Fruit fly (Drosophila melanogaster): ENCODE data around the gene CG2211.

The CG2211 gene

DNA sequence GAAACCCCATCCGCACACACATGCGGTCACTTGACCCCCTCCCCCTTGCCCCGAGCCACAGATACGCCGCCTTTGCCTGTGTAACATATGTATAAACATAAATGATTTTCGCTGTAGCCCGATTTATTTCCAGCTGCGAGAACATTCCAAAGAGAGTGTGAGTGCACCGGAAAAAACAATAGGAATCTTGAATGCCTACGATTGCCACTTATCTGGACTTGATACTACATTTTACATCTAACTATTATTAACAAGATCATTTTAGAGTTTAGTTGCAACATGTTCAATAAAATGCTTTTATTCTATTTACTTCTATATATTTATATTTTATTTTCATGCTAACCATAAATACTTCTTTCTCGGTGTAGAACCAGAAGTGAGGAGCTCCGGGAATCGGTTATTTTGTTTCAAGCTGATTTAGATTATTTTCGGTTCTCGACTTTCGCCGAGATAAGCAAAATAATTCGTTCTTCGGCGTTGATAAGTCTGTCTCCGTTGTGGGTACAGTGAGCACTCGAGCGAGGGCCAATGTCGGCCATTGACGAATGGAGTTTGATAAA, 35.0 kb downstream of the CG2211 start (continued):
- TF ChIP-seq Deaf1 (tag; optimal IDR thresholded peaks at IDR 0.05): peak; percentile 68
- no peak for TF ChIP-seq Sry-δ (GFP tag; optimal IDR thresholded peaks at IDR 0.05)
- peak; percentile 88 for TF ChIP-seq CG11504 (tag; optimal IDR thresholded peaks at IDR 0.05)
- TF ChIP-seq shn (GFP tag; optimal IDR thresholded peaks at IDR 0.05): no peak
- TF ChIP-seq Mad (GFP tag; optimal IDR thresholded peaks at IDR 0.05): peak; percentile 25
- TF ChIP-seq CG1024 (GFP tag; IDR thresholded peaks at IDR 0.05): 0 out of 2 replicates have a peak, but pooled peaks have one; percentile 16
- TF ChIP-seq slou (GFP tag; optimal IDR thresholded peaks at IDR 0.05): no peak
- TF ChIP-seq run (tag; optimal IDR thresholded peaks at IDR 0.05): peak; percentile 60
- TF ChIP-seq Ets97D (GFP tag; optimal IDR thresholded peaks at IDR 0.05): peak; percentile 19
- peak; percentile 60 for TF ChIP-seq CG12104 (GFP tag; optimal IDR thresholded peaks at IDR 0.05)
- no peak for TF ChIP-seq pzg (GFP tag; optimal IDR thresholded peaks at IDR 0.05)
- TF ChIP-seq hth (optimal IDR thresholded peaks at IDR 0.05): no peak
- TF ChIP-seq tll (GFP tag; optimal IDR thresholded peaks at IDR 0.05): no peak
- TF ChIP-seq CG15269 (tag; optimal IDR thresholded peaks at IDR 0.05): peak; percentile 78
- TF ChIP-seq z (GFP tag; IDR thresholded peaks at IDR 0.05): no peak
- TF ChIP-seq ranshi (GFP tag; IDR thresholded peaks at IDR 0.05): peak; percentile 78; the same call in 1 of the 2 replicates
- TF ChIP-seq grn (GFP tag; optimal IDR thresholded peaks at IDR 0.05): peak; percentile 80
- TF ChIP-seq pnt (GFP tag; optimal IDR thresholded peaks at IDR 0.05): peak; percentile 2
- peak; percentile 32 for TF ChIP-seq CG31365 (tag; optimal IDR thresholded peaks at IDR 0.05)
- peak in 1 of 2 experiments; percentile 70 for TF ChIP-seq Hr78 (GFP tag; optimal IDR thresholded peaks at IDR 0.05)
- no peak for TF ChIP-seq HLHmδ (GFP tag; optimal IDR thresholded peaks at IDR 0.05)
- TF ChIP-seq CG2202 (tag; optimal IDR thresholded peaks at IDR 0.05): peak; percentile 71
- no peak for TF ChIP-seq gro (GFP tag; optimal IDR thresholded peaks at IDR 0.05)
- TF ChIP-seq CG2875 (GFP tag; optimal IDR thresholded peaks at IDR 0.05): peak; percentile 81
- TF ChIP-seq seq (GFP tag; IDR thresholded peaks at IDR 0.05): peak; percentile 52; the same call in 1 of the 2 replicates
- no peak for TF ChIP-seq ato (GFP tag; IDR thresholded peaks at IDR 0.05; ENCODE audit: partially characterized antibody)
- no peak for TF ChIP-seq Bgb (GFP tag; IDR thresholded peaks at IDR 0.05; ENCODE audit: partially characterized antibody)
- TF ChIP-seq ftz-f1 (GFP tag; optimal IDR thresholded peaks at IDR 0.05): no peak
- TF ChIP-seq CG7271 (tag; optimal IDR thresholded peaks at IDR 0.05): no peak
- TF ChIP-seq CG14441 (GFP tag; IDR thresholded peaks at IDR 0.05): peak; percentile 71
- TF ChIP-seq so (GFP tag; IDR thresholded peaks at IDR 0.05): no peak; the same call in none of the 3 replicates
- TF ChIP-seq esg (GFP tag; conservative IDR thresholded peaks at IDR 0.05): peak; percentile 68
- no peak for TF ChIP-seq CG3995 (GFP tag; optimal IDR thresholded peaks at IDR 0.05)
- TF ChIP-seq Xrp1 (GFP tag; IDR thresholded peaks at IDR 0.05): peak; percentile 93
- peak; percentile 92 for TF ChIP-seq CG14710 (tag; optimal IDR thresholded peaks at IDR 0.05)
- TF ChIP-seq CG3065 (GFP tag; optimal IDR thresholded peaks at IDR 0.05): peak; percentile 29
- no peak for TF ChIP-seq Elba2 (GFP tag; optimal IDR thresholded peaks at IDR 0.05)
- TF ChIP-seq CG7987 (GFP tag; optimal IDR thresholded peaks at IDR 0.05): peak; percentile 33
- no peak for TF ChIP-seq Sox102F (GFP tag; optimal IDR thresholded peaks at IDR 0.05)
- no peak for TF ChIP-seq sna (GFP tag; IDR thresholded peaks at IDR 0.05; ENCODE audit: partially characterized antibody)
- TF ChIP-seq CG6175 (GFP tag; IDR thresholded peaks at IDR 0.05): no peak
- peak in 1 of 3 experiments; percentile 88 for TF ChIP-seq lola (GFP tag; optimal IDR thresholded peaks at IDR 0.05)
- 0 out of 2 replicates have a peak, but pooled peaks have one; percentile 7 for TF ChIP-seq Adf1 (GFP tag; IDR thresholded peaks at IDR 0.05)
- TF ChIP-seq H2.0 (GFP tag; IDR thresholded peaks at IDR 0.05): peak; percentile 67
- TF ChIP-seq CG8290 (GFP tag; optimal IDR thresholded peaks at IDR 0.05): peak; percentile 70
- TF ChIP-seq CG8290 (tag; optimal IDR thresholded peaks at IDR 0.05): peak; percentile 30 to 55
- no peak for TF ChIP-seq nau (GFP tag; optimal IDR thresholded peaks at IDR 0.05)
- peak; percentile 40 for TF ChIP-seq bab2 (GFP tag; optimal IDR thresholded peaks at IDR 0.05)
- peak; percentile 88 for TF ChIP-seq sens (GFP tag)
- TF ChIP-seq cwo (GFP tag; optimal IDR thresholded peaks at IDR 0.05): peak; percentile 61

Data from whole organism, embryonic.